Fruit fly (Drosophila melanogaster) whole organism, embryonic: ENCODE data around the gene CG42399.

ENCODE experiments used
- Antp ChIP-seq: fragments of 200-800 bp; sonication (Bioruptor generic); optimal IDR thresholded peaks from 3 replicates; lab custom pipeline; 2016; ENCODE audit warnings: missing biosample characterization, missing genetic modification characterization
- BtbVII ChIP-seq: fragments of 200-800 bp; sonication (Bioruptor generic); optimal IDR thresholded peaks from 3 replicates; lab custom pipeline; 2017; ENCODE audit warnings: missing biosample characterization, mild to moderate bottlenecking, missing genetic modification characterization
- Bteb2 ChIP-seq: fragments of 200-800 bp; sonication (Bioruptor generic); optimal IDR thresholded peaks from 2 replicates; lab custom pipeline; 2016; ENCODE audit warnings: missing biosample characterization, missing genetic modification characterization
- CG10267 ChIP-seq: fragments of 200-800 bp; sonication (Bioruptor generic); optimal IDR thresholded peaks from 2 replicates; lab custom pipeline; 2018; ENCODE audit warnings: missing biosample characterization, mild to moderate bottlenecking, missing genetic modification characterization, moderate library complexity
- CG10431 ChIP-seq: fragments of 200-800 bp; sonication (Bioruptor generic); optimal IDR thresholded peaks from 3 replicates; lab custom pipeline; 2018; ENCODE audit warnings: missing biosample characterization, mild to moderate bottlenecking, missing genetic modification characterization
- CG11504 ChIP-seq: fragments of 200-800 bp; sonication (Bioruptor generic); optimal IDR thresholded peaks from 3 replicates; lab custom pipeline; 2019; ENCODE audit warnings: missing biosample characterization, mild to moderate bottlenecking, missing genetic modification characterization, moderate library complexity
- CG12391 ChIP-seq: fragments of 200-800 bp; sonication (Bioruptor generic); optimal IDR thresholded peaks from 3 replicates; lab custom pipeline; 2018; ENCODE audit warnings: missing biosample characterization, mild to moderate bottlenecking, missing genetic modification characterization, moderate library complexity
- CG12769 ChIP-seq: fragments of 200-800 bp; sonication (Bioruptor generic); optimal IDR thresholded peaks from 2 replicates; lab custom pipeline; 2019; ENCODE audit warnings: missing biosample characterization, mild to moderate bottlenecking, missing genetic modification characterization, moderate library complexity
- CG14965 ChIP-seq: fragments of 200-800 bp; sonication (Bioruptor generic); optimal IDR thresholded peaks from 2 replicates; lab custom pipeline; 2016; ENCODE audit warnings: missing biosample characterization, missing genetic modification characterization, borderline replicate concordance
- CG15073 ChIP-seq: fragments of 200-800 bp; sonication (Bioruptor generic); optimal IDR thresholded peaks from 2 replicates; lab custom pipeline; 2016; ENCODE audit warnings: missing biosample characterization, missing genetic modification characterization
- CG17385 ChIP-seq: fragments of 200-800 bp; sonication (Bioruptor generic); optimal IDR thresholded peaks from 3 replicates; lab custom pipeline; 2018; ENCODE audit warnings: missing biosample characterization, mild to moderate bottlenecking, missing genetic modification characterization
- CG18599 ChIP-seq: fragments of 200-800 bp; sonication (Bioruptor generic); optimal IDR thresholded peaks from 3 replicates; lab custom pipeline; 2017; ENCODE audit warnings: missing biosample characterization, missing genetic modification characterization, mild to moderate bottlenecking, moderate library complexity, missing genetic modification reagents
- CG2678 ChIP-seq: fragments of 200-800 bp; sonication (Bioruptor generic); optimal IDR thresholded peaks from 3 replicates; lab custom pipeline; 2019; ENCODE audit warnings: missing biosample characterization, mild to moderate bottlenecking, missing genetic modification characterization, moderate library complexity
- CG31365 ChIP-seq: fragments of 200-800 bp; sonication (Bioruptor generic); optimal IDR thresholded peaks from 2 replicates; lab custom pipeline; 2018; ENCODE audit warnings: missing biosample characterization, mild to moderate bottlenecking, missing genetic modification characterization
- CG31441 ChIP-seq: fragments of 200-800 bp; sonication (Bioruptor generic); IDR thresholded peaks from 2 replicates; pipeline ENCODE4 v1.3.6; 2022; ENCODE audit warnings: missing biosample characterization, missing genetic modification characterization
- CG34376 ChIP-seq: fragments of 200-800 bp; sonication (Bioruptor generic); optimal IDR thresholded peaks from 2 replicates; lab custom pipeline; 2018; ENCODE audit warnings: missing biosample characterization, mild to moderate bottlenecking, missing genetic modification characterization
- CG4617 ChIP-seq: fragments of 200-800 bp; sonication (Bioruptor generic); optimal IDR thresholded peaks from 3 replicates; lab custom pipeline; 2016; ENCODE audit warnings: missing biosample characterization, missing genetic modification characterization, borderline replicate concordance
- CG4820 ChIP-seq: fragments of 200-800 bp; sonication (Bioruptor generic); optimal IDR thresholded peaks from 3 replicates; lab custom pipeline; 2016; ENCODE audit warnings: missing biosample characterization, missing genetic modification characterization
- CG6813 ChIP-seq: fragments of 200-800 bp; sonication (Bioruptor generic); optimal IDR thresholded peaks from 2 replicates; lab custom pipeline; 2017; ENCODE audit warnings: missing biosample characterization, missing genetic modification characterization, mild to moderate bottlenecking, moderate library complexity, missing genetic modification reagents
- CG8290 ChIP-seq, 3 experiments: fragments of 200-800 bp; sonication (Bioruptor generic); optimal IDR thresholded peaks; 2 replicates each; lab custom pipeline; 2016 to 2019; ENCODE audit warnings: missing biosample characterization in 3 of 3, missing genetic modification characterization in 3 of 3, mild to moderate bottlenecking in 2 of 3, moderate library complexity in 1 of 3
- CrebB ChIP-seq: fragments of 200-800 bp; sonication (Bioruptor generic); optimal IDR thresholded peaks from 3 replicates; lab custom pipeline; 2018; ENCODE audit warnings: missing biosample characterization, mild to moderate bottlenecking, missing genetic modification characterization
- ERR ChIP-seq: fragments of 200-800 bp; sonication (Bioruptor generic); optimal IDR thresholded peaks from 2 replicates; lab custom pipeline; 2016; ENCODE audit warnings: missing biosample characterization, missing genetic modification characterization
- HLH4C ChIP-seq: fragments of 200-800 bp; sonication (Bioruptor generic); IDR thresholded peaks from 3 replicates; pipeline ENCODE4 v1.3.6; 2022; ENCODE audit warnings: missing biosample characterization, missing genetic modification characterization; ENCODE audit not compliant: partially characterized antibody
- Jarid2 ChIP-seq: fragments of 200-800 bp; sonication (Bioruptor generic); optimal IDR thresholded peaks from 3 replicates; lab custom pipeline; 2017; ENCODE audit warnings: mild to moderate bottlenecking, missing biosample characterization, missing genetic modification reagents, missing genetic modification characterization
- Lpt ChIP-seq: fragments of >200 bp; optimal IDR thresholded peaks from 2 replicates; lab custom pipeline; 2018; ENCODE audit warnings: missing biosample characterization, missing genetic modification characterization
- MBD-R2 ChIP-seq: fragments of 200-800 bp; sonication (Bioruptor generic); IDR thresholded peaks from 2 replicates; pipeline ENCODE4 v1.3.6; 2022; ENCODE audit warnings: missing biosample characterization, missing genetic modification characterization
- Max ChIP-seq: fragments of 200-800 bp; sonication (Bioruptor generic); optimal IDR thresholded peaks from 2 replicates; lab custom pipeline; 2016; ENCODE audit warnings: missing biosample characterization, mild to moderate bottlenecking, missing genetic modification characterization
- Meics ChIP-seq: fragments of 200-800 bp; sonication (Bioruptor generic); optimal IDR thresholded peaks from 2 replicates; lab custom pipeline; 2017; ENCODE audit warnings: missing biosample characterization, mild to moderate bottlenecking, missing genetic modification characterization
- Rfx ChIP-seq: fragments of 200-800 bp; sonication (Bioruptor generic); IDR thresholded peaks from 2 replicates; pipeline ENCODE4 v1.3.6; 2022; ENCODE audit warnings: missing biosample characterization, missing genetic modification characterization
- Sin3A ChIP-seq: fragments of >200 bp; optimal IDR thresholded peaks from 2 replicates; lab custom pipeline; 2018
- YL-1 ChIP-seq: fragments of 200-800 bp; sonication (Bioruptor generic); optimal IDR thresholded peaks from 3 replicates; lab custom pipeline; 2017; ENCODE audit warnings: missing biosample characterization, mild to moderate bottlenecking, missing genetic modification characterization
- abd-A ChIP-seq: fragments of 200-800 bp; sonication (Bioruptor generic); optimal IDR thresholded peaks from 3 replicates; lab custom pipeline; 2019; ENCODE audit warnings: missing biosample characterization, mild to moderate bottlenecking, missing genetic modification characterization, moderate library complexity
- aop ChIP-seq: fragments of 200-800 bp; sonication (Bioruptor generic); IDR thresholded peaks from 2 replicates; pipeline ENCODE4 v1.3.6; 2022; ENCODE audit warnings: missing biosample characterization, missing genetic modification characterization
- bigmax ChIP-seq: fragments of 200-800 bp; sonication (Bioruptor generic); optimal IDR thresholded peaks from 2 replicates; lab custom pipeline; 2018; ENCODE audit warnings: missing biosample characterization, mild to moderate bottlenecking, missing genetic modification characterization
- chn ChIP-seq: fragments of 200-800 bp; sonication (Bioruptor generic); optimal IDR thresholded peaks from 2 replicates; lab custom pipeline; 2016; ENCODE audit warnings: missing biosample characterization, missing genetic modification characterization
- crc ChIP-seq: fragments of 200-800 bp; sonication (Bioruptor generic); optimal IDR thresholded peaks from 2 replicates; lab custom pipeline; 2016; ENCODE audit warnings: missing biosample characterization, missing genetic modification characterization
- dan ChIP-seq: fragments of 200-800 bp; sonication (Bioruptor generic); IDR thresholded peaks from 2 replicates; pipeline ENCODE4 v1.3.6; 2022; ENCODE audit warnings: missing biosample characterization, missing genetic modification characterization
- dmrt99B ChIP-seq: fragments of 200-800 bp; sonication (Bioruptor generic); optimal IDR thresholded peaks from 2 replicates; lab custom pipeline; 2018; ENCODE audit warnings: missing biosample characterization, mild to moderate bottlenecking, missing genetic modification characterization, moderate library complexity
- fd102C ChIP-seq: fragments of 200-800 bp; sonication (Bioruptor generic); optimal IDR thresholded peaks from 2 replicates; lab custom pipeline; 2018; ENCODE audit warnings: missing biosample characterization, mild to moderate bottlenecking, missing genetic modification characterization, moderate library complexity
- fru ChIP-seq: fragments of >200 bp; optimal IDR thresholded peaks from 2 replicates; lab custom pipeline; 2017
- fu2 ChIP-seq: fragments of 200-800 bp; sonication (Bioruptor generic); optimal IDR thresholded peaks from 2 replicates; lab custom pipeline; 2016; ENCODE audit warnings: missing biosample characterization, missing genetic modification characterization
- gsb-n ChIP-seq: fragments of 200-800 bp; sonication (Bioruptor generic); optimal IDR thresholded peaks from 3 replicates; lab custom pipeline; 2018; ENCODE audit warnings: missing biosample characterization, mild to moderate bottlenecking, missing genetic modification characterization
- klu ChIP-seq: fragments of 200-800 bp; sonication (Bioruptor generic); IDR thresholded peaks from 2 replicates; pipeline ENCODE4 v1.3.6; 2022; ENCODE audit warnings: missing biosample characterization, missing genetic modification characterization
- knrl ChIP-seq: fragments of 200-800 bp; sonication (Bioruptor generic); IDR thresholded peaks from 3 replicates; pipeline ENCODE4 v1.3.6; 2022; ENCODE audit warnings: missing biosample characterization, missing genetic modification characterization; ENCODE audit not compliant: partially characterized antibody
- nmo ChIP-seq: fragments of 200-800 bp; sonication (Bioruptor generic); optimal IDR thresholded peaks from 2 replicates; lab custom pipeline; 2018; ENCODE audit warnings: missing biosample characterization, mild to moderate bottlenecking, missing genetic modification characterization, moderate library complexity
- p53 ChIP-seq: fragments of 200-800 bp; sonication (Bioruptor generic); optimal IDR thresholded peaks from 2 replicates; lab custom pipeline; 2016; ENCODE audit warnings: missing biosample characterization, missing genetic modification characterization
- prd ChIP-seq, 3 experiments: fragments of >200 bp in 2 of 3; fragments of 200-800 bp in 1 of 3; sonication (Bioruptor generic) in 1 of 3; optimal IDR thresholded peaks in 2 of 3; IDR thresholded peaks in 1 of 3; 2 replicates in 2 of 3; 3 replicates in 1 of 3; pipeline versions ENCODE4 v1.3.6 to Lab custom; 2017 to 2022; ENCODE audit warnings: missing biosample characterization in 1 of 3, missing genetic modification characterization in 1 of 3
- pum ChIP-seq: fragments of 200-800 bp; sonication (Bioruptor generic); optimal IDR thresholded peaks from 2 replicates; lab custom pipeline; 2016; ENCODE audit warnings: missing biosample characterization, missing genetic modification characterization
- ssp ChIP-seq: fragments of 200-800 bp; sonication (Bioruptor generic); IDR thresholded peaks from 2 replicates; pipeline ENCODE4 v1.3.6; 2022; ENCODE audit warnings: missing biosample characterization, missing genetic modification characterization
- vvl ChIP-seq: fragments of 200-800 bp; sonication (Bioruptor generic); IDR thresholded peaks from 2 replicates; pipeline ENCODE4 v1.3.6; 2022; ENCODE audit warnings: missing biosample characterization, missing genetic modification characterization

The CG42399 gene

dm6 chr2L:102161-102761, 50.8 kb downstream of the CG42399 start, which contains the start of gene Creld (continued):
- TF ChIP-seq CG10267 (tag; lab: Kevin White, UChicago), result no peak
- no peak for TF ChIP-seq CG12769 (tag; lab: Kevin White, UChicago)
- TF ChIP-seq CG2678, result no peak
- TF ChIP-seq chn (GFP tag; lab: Kevin White, UChicago), result no peak
- no peak for TF ChIP-seq CG18599 (GFP tag; lab: Kevin White, UChicago)
- peak; percentile 90 for TF ChIP-seq MBD-R2 (GFP tag; lab: Robert Waterston, UW)
- peak; percentile 100 for TF ChIP-seq HLH4C (GFP tag; lab: Robert Waterston, UW)
- TF ChIP-seq aop, result no peak
- no peak for TF ChIP-seq gsb-n (tag; lab: Kevin White, UChicago)
- no peak for TF ChIP-seq fru (lab: Kevin White, UChicago)
- no peak for TF ChIP-seq fu2 (GFP tag; lab: Kevin White, UChicago)
- TF ChIP-seq CG31441 (GFP tag; lab: Robert Waterston, UW), result no peak
- TF ChIP-seq Rfx (GFP tag; lab: Robert Waterston, UW), result no peak; the same call in 1 of the 2 replicates
- peak; percentile 8 for TF ChIP-seq Max (GFP tag; lab: Kevin White, UChicago)
- TF ChIP-seq p53 (GFP tag; lab: Kevin White, UChicago), result no peak
- no peak for TF ChIP-seq pum (GFP tag; lab: Kevin White, UChicago)
- TF ChIP-seq Lpt (GFP tag; lab: Kevin White, UChicago), result no peak
- no peak for TF ChIP-seq nmo (GFP tag; lab: Kevin White, UChicago)
- TF ChIP-seq Sin3A (lab: Kevin White, UChicago), result peak; percentile 60
- no peak for TF ChIP-seq klu (GFP tag; lab: Robert Waterston, UW)
- no peak for TF ChIP-seq CG10431 (GFP tag; lab: Kevin White, UChicago)
- TF ChIP-seq CG14965, result no peak
- TF ChIP-seq bigmax (GFP tag; lab: Kevin White, UChicago), result peak; percentile 16
- TF ChIP-seq CG11504 (tag; lab: Kevin White, UChicago), result no peak
- TF ChIP-seq Meics, result no peak
- no peak for TF ChIP-seq crc (GFP tag; lab: Kevin White, UChicago)
- TF ChIP-seq dmrt99B, result no peak
- TF ChIP-seq ERR (GFP tag; lab: Kevin White, UChicago), result no peak
- no peak for TF ChIP-seq abd-A (tag; lab: Kevin White, UChicago)
- no peak for TF ChIP-seq ssp (GFP tag; lab: Robert Waterston, UW)
- TF ChIP-seq BtbVII (GFP tag; lab: Kevin White, UChicago), result no peak
- peak; percentile 100 for TF ChIP-seq knrl (GFP tag; lab: Robert Waterston, UW)
- TF ChIP-seq CG17385, result no peak
- no peak for TF ChIP-seq CG8290 (GFP tag; optimal IDR thresholded peaks at IDR 0.05; lab: Kevin White, UChicago)
- TF ChIP-seq CG8290 (tag; optimal IDR thresholded peaks at IDR 0.05; lab: Kevin White, UChicago), result no peak
- no peak for TF ChIP-seq Jarid2
- TF ChIP-seq dan (GFP tag; lab: Robert Waterston, UW), result no peak
- no peak for TF ChIP-seq Bteb2
- no peak for TF ChIP-seq CrebB (tag; lab: Kevin White, UChicago)
- TF ChIP-seq CG6813, result no peak
- TF ChIP-seq CG4820 (GFP tag; lab: Kevin White, UChicago), result no peak
- TF ChIP-seq fd102C (GFP tag; lab: Kevin White, UChicago), result no peak
- TF ChIP-seq prd (optimal IDR thresholded peaks at IDR 0.05; lab: Kevin White, UChicago), result no peak
- TF ChIP-seq prd (GFP tag; IDR thresholded peaks at IDR 0.05; lab: Robert Waterston, UW), result no peak
- TF ChIP-seq CG31365 (tag; lab: Kevin White, UChicago), result no peak
- no peak for TF ChIP-seq CG15073 (GFP tag; lab: Kevin White, UChicago)
- no peak for TF ChIP-seq CG34376
- no peak for TF ChIP-seq Antp (GFP tag; lab: Kevin White, UChicago)
- TF ChIP-seq CG12391 (tag; lab: Kevin White, UChicago), result no peak
- peak; percentile 67 for TF ChIP-seq YL-1
- peak; percentile 54 for TF ChIP-seq CG4617 (GFP tag; lab: Kevin White, UChicago)
- no peak for TF ChIP-seq vvl
